Fruit fly (Drosophila melanogaster) whole organism, wandering third instar larva: ENCODE results near the gene CG45105.

ENCODE experiments used
- Abd-B ChIP-seq: fragments of >200 bp; optimal IDR thresholded peaks from 2 replicates; lab custom pipeline; 2017; ENCODE audit warnings: missing biosample characterization, missing genetic modification characterization
- Myc ChIP-seq: fragments of >200 bp; optimal IDR thresholded peaks from 2 replicates; lab custom pipeline; 2017
- Vsx2 ChIP-seq: fragments of 200-300, 225-300 bp; sonication (Bioruptor generic); optimal IDR thresholded peaks from 2 replicates; lab custom pipeline; 2018; ENCODE audit warnings: missing biosample characterization, missing genetic modification characterization; ENCODE audit not compliant: partially characterized antibody
- psq ChIP-seq: fragments of 200-800 bp; sonication (Bioruptor generic); optimal IDR thresholded peaks from 3 replicates; lab custom pipeline; 2017; ENCODE audit warnings: missing biosample characterization, mild to moderate bottlenecking, missing genetic modification characterization, moderate library complexity
- usp ChIP-seq: fragments of >200 bp; optimal IDR thresholded peaks from 2 replicates; lab custom pipeline; 2017; ENCODE audit warnings: missing biosample characterization, missing genetic modification characterization

DNA sequence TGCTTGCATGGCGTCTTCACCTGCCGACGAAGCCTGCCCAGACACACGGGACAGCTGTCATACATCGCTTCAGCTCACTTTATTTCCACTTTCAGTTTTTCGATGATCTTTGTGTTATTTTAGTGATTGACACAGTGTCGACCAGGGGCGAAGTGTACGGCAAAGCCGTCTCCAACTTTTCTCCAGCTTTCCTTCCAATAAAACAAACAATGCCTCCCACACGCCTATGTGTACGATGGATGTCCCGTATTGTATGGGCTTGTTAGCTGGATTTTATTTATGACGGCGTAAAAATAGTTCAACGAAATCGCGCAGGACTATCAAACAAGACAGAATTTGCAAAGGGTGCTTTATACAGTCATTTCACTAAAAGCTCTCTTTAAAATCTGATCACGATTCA, 33.0 kb upstream of the CG45105 start, which contains the start of the genes CG31088 and CG46383:
- TF ChIP-seq Myc (no peak), usp (no peak), Abd-B (GFP tag; lab: Kevin White, UChicago) (no peak), Vsx2 (no peak), psq (no peak)
